Worm (Caenorhabditis elegans): ENCODE measurements around the gene zipt-7.1.

The zipt-7.1 gene

ce11 chrIV:17278363-17278762, 9.6 kb downstream of the zipt-7.1 start (continued):
- TF ChIP-seq alr-1 (tag; optimal IDR thresholded peaks at IDR 0.05; ENCODE audit: borderline replicate concordance): no peak
- peak; percentile 69 for TF ChIP-seq efl-3 (GFP tag; optimal IDR thresholded peaks at IDR 0.05)
- peak; percentile 95 for TF ChIP-seq grh-1 (GFP tag; IDR thresholded peaks at IDR 0.05)
- peak; percentile 100 for TF ChIP-seq nhr-71 (tag; optimal IDR thresholded peaks at IDR 0.05)
- TF ChIP-seq elt-3 (tag; optimal IDR thresholded peaks at IDR 0.05): peak; percentile 31 to 96 (median 66)
- peak; percentile 93 for TF ChIP-seq sox-4 (tag; optimal IDR thresholded peaks at IDR 0.05)
- peak; percentile 86 for TF ChIP-seq fkh-4 (tag; optimal IDR thresholded peaks at IDR 0.05; ENCODE audit: borderline replicate concordance)
- TF ChIP-seq mab-9 (GFP tag; IDR thresholded peaks at IDR 0.05): peak; percentile 94
- peak; percentile 99 for TF ChIP-seq pax-3 (tag; optimal IDR thresholded peaks at IDR 0.05)
- peak; percentile 80 for TF ChIP-seq blmp-1 (tag; optimal IDR thresholded peaks at IDR 0.05)
- peak; percentile 99 for TF ChIP-seq swsn-7 (tag; optimal IDR thresholded peaks at IDR 0.05)
- TF ChIP-seq dpl-1 (GFP tag; optimal IDR thresholded peaks at IDR 0.05): peak; percentile 74 to 80 (median 77)
- TF ChIP-seq lir-3 (tag; optimal IDR thresholded peaks at IDR 0.05; ENCODE audit: poor library complexity): peak; percentile 80

- TF ChIP-seq fkh-10 (GFP tag; optimal IDR thresholded peaks at IDR 0.05) (no peak), skn-1 (tag; optimal IDR thresholded peaks at IDR 0.05) (no peak), F16B12.6 (tag; optimal IDR thresholded peaks at IDR 0.05) (no peak), vab-15 (tag; optimal IDR thresholded peaks at IDR 0.05) (no peak), zip-4 (GFP tag; optimal IDR thresholded peaks at IDR 0.05) (no peak), mep-1 (tag; optimal IDR thresholded peaks at IDR 0.05) (peak; percentile 52), elt-2 (tag; optimal IDR thresholded peaks at IDR 0.05) (no peak), lin-39 (tag; optimal IDR thresholded peaks at IDR 0.05) (no peak), efl-1 (optimal IDR thresholded peaks at IDR 0.05) (no peak), efl-1 (GFP tag; optimal IDR thresholded peaks at IDR 0.05 in 1 of 2) (peak in 1 of 2 experiments; percentile 92), lin-15B (tag; optimal IDR thresholded peaks at IDR 0.05) (no peak), isw-1 (GFP tag; IDR thresholded peaks at IDR 0.05) (no peak), sox-4 (tag; optimal IDR thresholded peaks at IDR 0.05) (no peak), unc-98 (GFP tag; IDR thresholded peaks at IDR 0.05) (no peak), nhr-19 (GFP tag; conservative IDR thresholded peaks at IDR 0.05) (peak; percentile 56; the same call in 1 of the 2 replicates), ceh-8 (GFP tag; optimal IDR thresholded peaks at IDR 0.05) (no peak), alr-1 (tag; optimal IDR thresholded peaks at IDR 0.05; ENCODE audit: borderline replicate concordance) (no peak), dsc-1 (tag; optimal IDR thresholded peaks at IDR 0.05) (peak; percentile 10), Y116A8C.19 (tag; optimal IDR thresholded peaks at IDR 0.05; ENCODE audit: borderline replicate concordance) (no peak), pax-3 (tag; optimal IDR thresholded peaks at IDR 0.05) (no peak), nhr-85 (tag) (peak; percentile 66), elt-3 (tag; optimal IDR thresholded peaks at IDR 0.05) (no peak), nhr-90 (tag; optimal IDR thresholded peaks at IDR 0.05; ENCODE audit: poor library complexity) (no peak), blmp-1 (tag; optimal IDR thresholded peaks at IDR 0.05) (peak; percentile 10), nhr-84 (tag; optimal IDR thresholded peaks at IDR 0.05) (no peak), C34B4.2 (tag; optimal IDR thresholded peaks at IDR 0.05) (no peak), nhr-71 (tag; optimal IDR thresholded peaks at IDR 0.05) (peak; percentile 58), C04F5.9 (tag; optimal IDR thresholded peaks at IDR 0.05) (no peak), pag-3 (tag; optimal IDR thresholded peaks at IDR 0.05; ENCODE audit: borderline replicate concordance, insufficient read depth) (no peak), unc-62 (GFP tag; optimal IDR thresholded peaks at IDR 0.05) (no peak), dpl-1 (GFP tag; optimal IDR thresholded peaks at IDR 0.05) (peak in 1 of 3 experiments; percentile 13)
These were observed 10.3 kb downstream of the zipt-7.1 start for ce11 chrIV:17277459-17278173.
